Worm (Caenorhabditis elegans) whole organism, L3 larva: ENCODE data around the gene F42G2.7.

ENCODE experiments used
- R02D3.7 ChIP-seq: fragments of 150-350 bp; optimal IDR thresholded peaks from 2 replicates; lab custom pipeline; 2014; ENCODE audit warnings: missing biosample characterization, missing genetic modification characterization
- aly-2 ChIP-seq: fragments of 150-350 bp; optimal IDR thresholded peaks from 2 replicates; lab custom pipeline; 2014; ENCODE audit warnings: missing biosample characterization, missing genetic modification characterization
- ama-1 ChIP-seq: fragments of 150-350 bp; optimal IDR thresholded peaks from 2 replicates; lab custom pipeline; 2018
- ceh-16 ChIP-seq: sonication (generic microtip); optimal IDR thresholded peaks from 2 replicates; lab custom pipeline; 2017; ENCODE audit warnings: missing biosample characterization, missing genetic modification characterization
- ceh-28 ChIP-seq: fragments of 150-350 bp; optimal IDR thresholded peaks from 2 replicates; lab custom pipeline; 2014; ENCODE audit warnings: missing biosample characterization, missing genetic modification reagents, missing genetic modification characterization
- ceh-82 ChIP-seq: fragments of 150-350 bp; optimal IDR thresholded peaks from 2 replicates; lab custom pipeline; 2014; ENCODE audit warnings: missing biosample characterization, missing genetic modification characterization
- ceh-9 ChIP-seq: sonication (generic microtip); optimal IDR thresholded peaks from 2 replicates; lab custom pipeline; 2018; ENCODE audit warnings: missing biosample characterization, missing genetic modification characterization
- egl-27 ChIP-seq: sonication (generic microtip); optimal IDR thresholded peaks from 4 replicates; lab custom pipeline; 2017; ENCODE audit warnings: missing biosample characterization, missing genetic modification reagents, missing genetic modification characterization
- egl-5 ChIP-seq: fragments of 150-350 bp; optimal IDR thresholded peaks from 2 replicates; lab custom pipeline; 2017; ENCODE audit warnings: missing biosample characterization, missing genetic modification reagents, missing genetic modification characterization, inconsistent platforms
- elt-1 ChIP-seq: fragments of 150-350 bp; optimal IDR thresholded peaks from 2 replicates; lab custom pipeline; 2014; ENCODE audit warnings: missing biosample characterization, missing genetic modification characterization
- elt-2 ChIP-seq: sonication (generic microtip); optimal IDR thresholded peaks from 2 replicates; lab custom pipeline; 2016; ENCODE audit warnings: missing genetic modification reagents, mild to moderate bottlenecking, missing genetic modification characterization, missing compliant biosample characterization
- elt-3 ChIP-seq, 3 experiments: fragments of 150-350 bp in 1 of 3; sonication (generic microtip) in 2 of 3; optimal IDR thresholded peaks; 2 replicates in 2 of 3; 4 replicates in 1 of 3; lab custom pipeline; 2014 to 2017; ENCODE audit warnings: missing biosample characterization in 3 of 3, missing genetic modification characterization in 3 of 3
- fkh-10 ChIP-seq: sonication (generic microtip); optimal IDR thresholded peaks from 2 replicates; lab custom pipeline; 2017; ENCODE audit warnings: missing biosample characterization, missing genetic modification reagents, missing genetic modification characterization
- fkh-2 ChIP-seq: fragments of 150-350 bp; optimal IDR thresholded peaks from 2 replicates; lab custom pipeline; 2014; ENCODE audit warnings: missing biosample characterization, missing genetic modification reagents, missing genetic modification characterization
- fos-1 ChIP-seq: fragments of 150-350 bp; optimal IDR thresholded peaks from 2 replicates; lab custom pipeline; 2014; ENCODE audit warnings: missing biosample characterization, missing genetic modification characterization
- hmg-11 ChIP-seq: sonication (generic microtip); optimal IDR thresholded peaks from 2 replicates; lab custom pipeline; 2016; ENCODE audit warnings: missing genetic modification characterization, missing compliant biosample characterization
- jun-1 ChIP-seq: fragments of 150-350 bp; optimal IDR thresholded peaks from 2 replicates; lab custom pipeline; 2014; ENCODE audit warnings: missing biosample characterization, missing genetic modification reagents, missing genetic modification characterization
- lin-15B ChIP-seq: fragments of 150-350 bp; optimal IDR thresholded peaks from 2 replicates; lab custom pipeline; 2014; ENCODE audit warnings: missing biosample characterization, missing genetic modification characterization
- lsy-12 ChIP-seq: sonication (generic microtip); optimal IDR thresholded peaks from 2 replicates; lab custom pipeline; 2016; ENCODE audit warnings: mild to moderate bottlenecking, missing genetic modification characterization, missing compliant biosample characterization
- mml-1 ChIP-seq: fragments of 150-350 bp; sonication (generic microtip); optimal IDR thresholded peaks from 3 replicates; lab custom pipeline; 2014; ENCODE audit warnings: missing biosample characterization, missing genetic modification characterization
- nfya-1 ChIP-seq: sonication (generic microtip); optimal IDR thresholded peaks from 2 replicates; lab custom pipeline; 2017; ENCODE audit warnings: missing genetic modification characterization, mild to moderate bottlenecking, missing compliant biosample characterization, antibody characterized with exemption, moderate library complexity; ENCODE audit not compliant: insufficient read depth
- nhr-11 ChIP-seq: fragments of 150-350 bp; optimal IDR thresholded peaks from 2 replicates; lab custom pipeline; 2014; ENCODE audit warnings: missing biosample characterization, missing genetic modification characterization
- nhr-25 ChIP-seq: sonication (generic microtip); optimal IDR thresholded peaks from 2 replicates; lab custom pipeline; 2017; ENCODE audit warnings: missing biosample characterization, missing genetic modification characterization
- nhr-28 ChIP-seq: fragments of 150-350 bp; optimal IDR thresholded peaks from 2 replicates; lab custom pipeline; 2014; ENCODE audit warnings: missing biosample characterization, missing genetic modification characterization
- nhr-43 ChIP-seq: sonication (generic microtip); optimal IDR thresholded peaks from 2 replicates; lab custom pipeline; 2016; ENCODE audit warnings: mild to moderate bottlenecking, missing genetic modification characterization, missing compliant biosample characterization; ENCODE audit not compliant: poor library complexity, severe bottlenecking
- nhr-67 ChIP-seq: fragments of 150-350 bp; optimal IDR thresholded peaks from 2 replicates; lab custom pipeline; 2014; ENCODE audit warnings: missing biosample characterization, missing genetic modification characterization
- nhr-76 ChIP-seq: fragments of 150-350 bp; sonication (generic microtip); optimal IDR thresholded peaks from 5 replicates; lab custom pipeline; 2014; ENCODE audit warnings: missing biosample characterization, missing genetic modification characterization
- nhr-77 ChIP-seq: fragments of 150-350 bp; optimal IDR thresholded peaks from 2 replicates; lab custom pipeline; 2014; ENCODE audit warnings: missing biosample characterization, missing genetic modification characterization
- sea-2 ChIP-seq: fragments of 150-350 bp; sonication (generic microtip); optimal IDR thresholded peaks from 4 replicates; lab custom pipeline; 2014; ENCODE audit warnings: missing biosample characterization, missing genetic modification reagents, missing genetic modification characterization
- skn-1 ChIP-seq: fragments of 150-350 bp; optimal IDR thresholded peaks from 2 replicates; lab custom pipeline; 2014; ENCODE audit warnings: missing biosample characterization, missing genetic modification characterization
- snpc-4 ChIP-seq: fragments of 150-350 bp; optimal IDR thresholded peaks from 2 replicates; lab custom pipeline; 2014; ENCODE audit warnings: missing biosample characterization, missing genetic modification characterization
- tbx-2 ChIP-seq: sonication (generic microtip); optimal IDR thresholded peaks from 2 replicates; lab custom pipeline; 2016; ENCODE audit warnings: mild to moderate bottlenecking, missing genetic modification characterization, missing compliant biosample characterization
- unc-62 ChIP-seq: fragments of 150-350 bp; sonication (generic microtip); optimal IDR thresholded peaks from 4 replicates; lab custom pipeline; 2014; ENCODE audit warnings: missing biosample characterization, missing genetic modification reagents, missing genetic modification characterization
- zag-1 ChIP-seq: fragments of 150-350 bp; optimal IDR thresholded peaks from 2 replicates; lab custom pipeline; 2014; ENCODE audit warnings: missing biosample characterization, missing genetic modification characterization

F42G2.7 gene

DNA sequence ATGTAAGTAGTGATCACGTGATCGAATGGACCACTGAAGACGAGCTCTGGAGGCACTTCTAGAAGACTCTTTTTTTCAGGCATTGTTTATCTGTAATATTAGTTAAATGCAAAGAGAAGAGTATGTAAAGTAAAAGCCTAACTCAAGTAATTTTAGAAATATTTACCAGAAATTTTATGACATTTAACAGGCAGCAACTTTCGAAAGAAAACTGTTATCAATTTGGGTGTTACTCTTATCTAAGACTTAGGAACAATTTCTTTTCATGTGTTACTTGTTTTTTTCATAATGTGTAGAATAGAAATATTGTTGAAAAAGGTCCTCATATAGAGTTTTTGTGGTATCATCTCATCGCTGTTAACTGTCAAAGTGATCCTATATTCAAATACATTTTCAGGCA lies at the start of gene F42G2.7, which contains the start of gene F42G2.5:
Gene F42G2.7 (plus strand): TSS at position 270 of the 400 bp plus-strand sequence.
Gene F42G2.5 (minus strand): TSS at position 101 of the 400 bp plus-strand sequence.
- TF ChIP-seq tbx-2, result no peak
- peak; percentile 44 for TF ChIP-seq elt-2

DNA sequence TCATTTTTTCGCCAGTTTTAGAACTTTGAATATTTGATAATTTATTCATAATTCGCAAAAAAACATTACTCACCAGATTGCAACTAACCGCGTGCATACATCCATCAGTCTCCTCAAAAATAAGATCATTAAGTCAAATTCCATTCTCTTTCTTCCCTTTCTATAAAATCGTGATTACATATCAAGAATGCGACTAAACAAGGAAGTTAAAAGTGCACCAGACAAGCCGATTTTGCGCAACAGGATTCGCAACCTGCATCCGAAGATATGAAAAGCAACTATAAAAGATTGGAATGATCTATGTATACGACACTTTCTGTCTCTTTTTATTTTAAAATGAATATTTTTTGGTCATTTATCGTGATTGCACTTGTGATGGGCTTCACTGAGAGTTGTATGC lies 49.0 kb upstream of the F42G2.7 start, which contains the start of gene hpo-25:
Gene hpo-25 (plus strand): TSS at position 301 of the 400 bp plus-strand sequence.
- TF ChIP-seq elt-3 (tag; optimal IDR thresholded peaks at IDR 0.05; lab: Kevin White, UChicago), result no peak
- TF ChIP-seq elt-1 (tag; lab: Kevin White, UChicago), result no peak
- no peak for TF ChIP-seq fkh-10 (GFP tag; lab: Kevin White, UChicago)
- TF ChIP-seq egl-5 (tag; lab: Kevin White, UChicago), result no peak
- TF ChIP-seq aly-2, result no peak
- TF ChIP-seq ceh-16 (tag; lab: Kevin White, UChicago), result no peak
- TF ChIP-seq ama-1, result no peak
- TF ChIP-seq ceh-82 (tag; lab: Kevin White, UChicago), result no peak
- TF ChIP-seq nhr-67 (tag; lab: Kevin White, UChicago), result no peak
- TF ChIP-seq fkh-2 (tag; lab: Kevin White, UChicago), result no peak
- TF ChIP-seq nhr-77, result no peak
- TF ChIP-seq sea-2 (GFP tag; lab: Kevin White, UChicago), result no peak
- no peak for TF ChIP-seq lsy-12 (tag; lab: Kevin White, UChicago)
- no peak for TF ChIP-seq fos-1
- no peak for TF ChIP-seq nhr-25 (tag; lab: Kevin White, UChicago)
- no peak for TF ChIP-seq ceh-28 (tag; lab: Kevin White, UChicago)
- no peak for TF ChIP-seq mml-1 (tag; lab: Kevin White, UChicago)
- no peak for TF ChIP-seq nhr-76 (tag; lab: Kevin White, UChicago)
- no peak for TF ChIP-seq nhr-28 (tag; lab: Kevin White, UChicago)
- TF ChIP-seq, all 47 proteins: peak for 0

DNA sequence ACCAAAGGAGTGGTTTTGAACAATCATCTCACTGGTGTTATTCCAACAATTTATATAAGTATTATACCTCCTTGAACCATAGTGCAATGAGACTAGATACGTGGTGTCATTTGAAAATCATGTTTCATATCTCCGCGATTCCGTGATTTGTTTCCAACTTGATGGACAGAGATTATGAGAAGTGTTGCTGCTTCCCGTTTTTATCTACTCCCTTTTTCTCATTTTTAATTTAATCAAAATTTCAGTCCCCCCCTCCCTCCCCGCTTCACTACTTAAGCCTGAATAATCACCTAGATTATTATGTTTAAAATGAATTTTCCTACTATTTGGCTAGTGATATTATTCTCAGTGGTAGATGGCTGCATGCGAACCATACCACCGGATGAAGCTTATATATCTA lies 45.9 kb upstream of the F42G2.7 start, which contains the start of gene F16G10.3:
Gene F16G10.3 (plus strand): TSS at position 301 of the 400 bp plus-strand sequence.
- TF ChIP-seq ceh-16 (tag; lab: Kevin White, UChicago) (no peak), nhr-76 (tag; lab: Kevin White, UChicago) (no peak), egl-27 (tag; lab: Kevin White, UChicago) (no peak), lin-15B (tag; lab: Kevin White, UChicago) (no peak), zag-1 (tag; lab: Kevin White, UChicago) (no peak), fkh-10 (GFP tag; lab: Kevin White, UChicago) (no peak), snpc-4 (tag; lab: Kevin White, UChicago) (no peak), fos-1 (no peak)
- TF ChIP-seq, all 47 proteins: peak for 0

DNA sequence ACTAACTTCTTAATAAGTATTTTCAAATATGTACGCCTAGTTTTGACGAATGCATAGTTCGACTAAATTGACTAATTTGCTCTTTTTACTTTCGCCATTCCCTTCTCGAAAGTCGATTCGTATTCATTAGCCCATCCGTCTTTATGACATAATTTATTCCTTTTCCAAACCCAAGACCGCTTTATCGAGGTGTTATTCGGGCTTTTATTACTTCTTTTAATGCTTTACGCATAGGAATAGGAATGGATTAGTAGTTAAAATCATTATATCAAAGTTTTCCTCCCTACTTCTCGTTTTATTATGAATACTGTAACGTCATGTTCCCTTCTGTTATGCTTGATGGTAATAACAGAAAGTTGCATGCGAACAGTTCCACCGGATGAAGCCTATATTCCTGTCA lies 43.0 kb upstream of the F42G2.7 start, which contains the start of gene F16G10.2:
Gene F16G10.2 (plus strand): TSS at position 301 of the 400 bp plus-strand sequence.
- TF ChIP-seq nhr-43 (tag; lab: Kevin White, UChicago), result no peak
- no peak for TF ChIP-seq lin-15B (tag; lab: Kevin White, UChicago)
- TF ChIP-seq nhr-28 (tag; lab: Kevin White, UChicago), result no peak
- TF ChIP-seq nfya-1 (tag; lab: Kevin White, UChicago), result no peak
- TF ChIP-seq elt-2, result no peak
- TF ChIP-seq elt-1 (tag; lab: Kevin White, UChicago), result no peak
- no peak for TF ChIP-seq aly-2
- no peak for TF ChIP-seq ceh-9 (tag; lab: Kevin White, UChicago)
- TF ChIP-seq elt-3 (tag; optimal IDR thresholded peaks at IDR 0.05; lab: Kevin White, UChicago), result no peak
- TF ChIP-seq mml-1 (tag; lab: Kevin White, UChicago), result no peak
- TF ChIP-seq egl-27 (tag; lab: Kevin White, UChicago), result no peak
- no peak for TF ChIP-seq R02D3.7 (tag; lab: Kevin White, UChicago)
- no peak for TF ChIP-seq hmg-11 (tag; lab: Kevin White, UChicago)
- TF ChIP-seq ceh-28 (tag; lab: Kevin White, UChicago), result no peak
- TF ChIP-seq jun-1 (tag; lab: Kevin White, UChicago), result no peak
- no peak for TF ChIP-seq nhr-11 (tag; lab: Kevin White, UChicago)
- TF ChIP-seq tbx-2, result no peak
- no peak for TF ChIP-seq skn-1
- TF ChIP-seq unc-62 (GFP tag; lab: Kevin White, UChicago), result no peak
- TF ChIP-seq, all 47 proteins: peak for 0
